Worm (Caenorhabditis elegans) whole organism, L3 larva: ENCODE data around the gene Y38H6C.8.
A peak's percentile ranks its signal among the peaks of the same experiment; 100 is the strongest.
"Not testable (repeated sequence)": the region's sequence is repeated elsewhere in the genome, so short reads cannot be mapped to it uniquely, and the experiment has no call there.

Experiments
- R02D3.7 ChIP-seq: fragments of 150-350 bp; optimal IDR thresholded peaks from 2 replicates; lab custom pipeline; 2014; ENCODE audit warnings: missing biosample characterization, missing genetic modification characterization
- ZK546.5 ChIP-seq: sonication (generic microtip); optimal IDR thresholded peaks from 2 replicates; lab custom pipeline; 2017; ENCODE audit warnings: missing biosample characterization, missing genetic modification characterization
- aly-2 ChIP-seq: fragments of 150-350 bp; optimal IDR thresholded peaks from 2 replicates; lab custom pipeline; 2014; ENCODE audit warnings: missing biosample characterization, missing genetic modification characterization
- ama-1 ChIP-seq: fragments of 150-350 bp; optimal IDR thresholded peaks from 2 replicates; lab custom pipeline; 2018
- ceh-28 ChIP-seq: fragments of 150-350 bp; optimal IDR thresholded peaks from 2 replicates; lab custom pipeline; 2014; ENCODE audit warnings: missing biosample characterization, missing genetic modification reagents, missing genetic modification characterization
- ceh-9 ChIP-seq: sonication (generic microtip); optimal IDR thresholded peaks from 2 replicates; lab custom pipeline; 2018; ENCODE audit warnings: missing biosample characterization, missing genetic modification characterization
- daf-12 ChIP-seq: fragments of 150-350 bp; optimal IDR thresholded peaks from 2 replicates; lab custom pipeline; 2014; ENCODE audit warnings: missing biosample characterization, missing genetic modification reagents, missing genetic modification characterization
- egl-27 ChIP-seq: sonication (generic microtip); optimal IDR thresholded peaks from 4 replicates; lab custom pipeline; 2017; ENCODE audit warnings: missing biosample characterization, missing genetic modification reagents, missing genetic modification characterization
- egl-5 ChIP-seq: fragments of 150-350 bp; optimal IDR thresholded peaks from 2 replicates; lab custom pipeline; 2017; ENCODE audit warnings: missing biosample characterization, missing genetic modification reagents, missing genetic modification characterization, inconsistent platforms
- elt-1 ChIP-seq: fragments of 150-350 bp; optimal IDR thresholded peaks from 2 replicates; lab custom pipeline; 2014; ENCODE audit warnings: missing biosample characterization, missing genetic modification characterization
- fos-1 ChIP-seq: fragments of 150-350 bp; optimal IDR thresholded peaks from 2 replicates; lab custom pipeline; 2014; ENCODE audit warnings: missing biosample characterization, missing genetic modification characterization
- hmg-11 ChIP-seq: sonication (generic microtip); optimal IDR thresholded peaks from 2 replicates; lab custom pipeline; 2016; ENCODE audit warnings: missing genetic modification characterization, missing compliant biosample characterization
- lin-15B ChIP-seq: fragments of 150-350 bp; optimal IDR thresholded peaks from 2 replicates; lab custom pipeline; 2014; ENCODE audit warnings: missing biosample characterization, missing genetic modification characterization
- lin-39 ChIP-seq: fragments of 150-350 bp; optimal IDR thresholded peaks from 2 replicates; lab custom pipeline; 2018; ENCODE audit warnings: missing biosample characterization, missing genetic modification reagents, missing genetic modification characterization
- lsy-12 ChIP-seq: sonication (generic microtip); optimal IDR thresholded peaks from 2 replicates; lab custom pipeline; 2016; ENCODE audit warnings: mild to moderate bottlenecking, missing genetic modification characterization, missing compliant biosample characterization
- nfya-1 ChIP-seq: sonication (generic microtip); optimal IDR thresholded peaks from 2 replicates; lab custom pipeline; 2017; ENCODE audit warnings: missing genetic modification characterization, mild to moderate bottlenecking, missing compliant biosample characterization, antibody characterized with exemption, moderate library complexity; ENCODE audit not compliant: insufficient read depth
- nhr-11 ChIP-seq: fragments of 150-350 bp; optimal IDR thresholded peaks from 2 replicates; lab custom pipeline; 2014; ENCODE audit warnings: missing biosample characterization, missing genetic modification characterization
- nhr-12 ChIP-seq: fragments of 150-350 bp; optimal IDR thresholded peaks from 2 replicates; lab custom pipeline; 2014; ENCODE audit warnings: missing biosample characterization, missing genetic modification characterization
- nhr-23 ChIP-seq: fragments of 150-350 bp; optimal IDR thresholded peaks from 2 replicates; lab custom pipeline; 2014; ENCODE audit warnings: missing biosample characterization, missing genetic modification reagents, missing genetic modification characterization
- nhr-237 ChIP-seq: fragments of 150-350 bp; optimal IDR thresholded peaks from 2 replicates; lab custom pipeline; 2014; ENCODE audit warnings: missing biosample characterization, missing genetic modification characterization
- nhr-25 ChIP-seq: sonication (generic microtip); optimal IDR thresholded peaks from 2 replicates; lab custom pipeline; 2017; ENCODE audit warnings: missing biosample characterization, missing genetic modification characterization
- nhr-28 ChIP-seq: fragments of 150-350 bp; optimal IDR thresholded peaks from 2 replicates; lab custom pipeline; 2014; ENCODE audit warnings: missing biosample characterization, missing genetic modification characterization
- nhr-67 ChIP-seq: fragments of 150-350 bp; optimal IDR thresholded peaks from 2 replicates; lab custom pipeline; 2014; ENCODE audit warnings: missing biosample characterization, missing genetic modification characterization
- nhr-76 ChIP-seq: fragments of 150-350 bp; sonication (generic microtip); optimal IDR thresholded peaks from 5 replicates; lab custom pipeline; 2014; ENCODE audit warnings: missing biosample characterization, missing genetic modification characterization
- nhr-77 ChIP-seq: fragments of 150-350 bp; optimal IDR thresholded peaks from 2 replicates; lab custom pipeline; 2014; ENCODE audit warnings: missing biosample characterization, missing genetic modification characterization
- pha-4 ChIP-seq: fragments of 150-350 bp; optimal IDR thresholded peaks from 2 replicates; lab custom pipeline; 2014; ENCODE audit warnings: missing biosample characterization, missing genetic modification reagents, missing genetic modification characterization
- pqm-1 ChIP-seq: fragments of 150-350 bp; optimal IDR thresholded peaks from 2 replicates; lab custom pipeline; 2017; ENCODE audit warnings: missing biosample characterization, missing genetic modification characterization, inconsistent platforms
- skn-1 ChIP-seq: fragments of 150-350 bp; optimal IDR thresholded peaks from 2 replicates; lab custom pipeline; 2014; ENCODE audit warnings: missing biosample characterization, missing genetic modification characterization
- snpc-4 ChIP-seq: fragments of 150-350 bp; optimal IDR thresholded peaks from 2 replicates; lab custom pipeline; 2014; ENCODE audit warnings: missing biosample characterization, missing genetic modification characterization
- tbx-2 ChIP-seq: sonication (generic microtip); optimal IDR thresholded peaks from 2 replicates; lab custom pipeline; 2016; ENCODE audit warnings: mild to moderate bottlenecking, missing genetic modification characterization, missing compliant biosample characterization
- unc-39 ChIP-seq: sonication (generic microtip); optimal IDR thresholded peaks from 4 replicates; lab custom pipeline; 2017; ENCODE audit warnings: missing biosample characterization, missing genetic modification characterization
- unc-62 ChIP-seq: fragments of 150-350 bp; sonication (generic microtip); optimal IDR thresholded peaks from 4 replicates; lab custom pipeline; 2014; ENCODE audit warnings: missing biosample characterization, missing genetic modification reagents, missing genetic modification characterization
- zag-1 ChIP-seq: fragments of 150-350 bp; optimal IDR thresholded peaks from 2 replicates; lab custom pipeline; 2014; ENCODE audit warnings: missing biosample characterization, missing genetic modification characterization
- ztf-11 ChIP-seq: fragments of 150-350 bp; optimal IDR thresholded peaks from 2 replicates; lab custom pipeline; 2014; ENCODE audit warnings: missing biosample characterization, missing genetic modification characterization

Gene Y38H6C.8

DNA sequence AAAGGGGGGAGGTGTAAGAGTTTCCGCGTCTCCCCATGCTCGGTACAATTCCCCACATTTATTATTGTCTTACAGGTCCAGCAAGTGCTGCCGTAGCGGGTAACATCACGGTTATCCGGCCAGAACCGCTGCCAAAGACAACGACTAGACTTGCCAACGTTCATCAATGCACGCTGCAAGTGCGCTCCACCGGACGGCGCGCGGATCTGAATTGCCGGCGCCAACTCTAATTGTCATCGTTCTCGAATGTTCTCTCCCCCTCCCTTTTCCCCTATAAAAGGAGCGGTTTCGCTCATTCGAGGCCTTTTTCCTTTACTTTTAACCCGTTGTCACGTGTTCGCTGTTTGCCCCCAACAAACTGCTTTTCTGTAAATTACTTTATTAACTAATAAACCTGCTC, at the start of gene Y38H6C.8:
Gene Y38H6C.8, plus strand, starts transcription at position 301 of the 400 bp plus-strand sequence.
- not testable (repeated sequence) for TF ChIP-seq nhr-77 (tag; lab: Kevin White, UChicago); ztf-11; nhr-28

DNA sequence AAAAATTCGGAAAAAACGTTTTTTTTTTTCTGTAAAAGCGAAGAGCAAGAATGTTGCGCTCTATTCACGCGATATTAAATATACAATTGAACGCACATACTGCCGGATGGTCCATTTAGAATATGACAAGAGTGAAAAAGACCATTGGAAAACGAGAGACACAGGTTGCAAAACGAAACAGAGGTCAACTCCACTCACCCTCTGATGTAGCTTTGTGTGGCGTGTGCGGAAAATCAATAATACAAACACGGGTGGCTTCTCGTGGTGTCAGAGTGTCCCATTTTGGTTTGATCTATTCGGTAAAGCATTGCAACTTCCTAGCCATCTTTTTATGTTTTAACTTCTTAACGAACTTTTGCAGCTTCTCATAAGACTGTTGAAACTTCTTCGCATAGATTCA, 49.0 kb upstream of the Y38H6C.8 start:
- TF ChIP-seq nhr-11: no peak
- no peak for TF ChIP-seq elt-1 (tag; lab: Kevin White, UChicago)
- no peak for TF ChIP-seq pqm-1 (tag; lab: Kevin White, UChicago)
- TF ChIP-seq egl-27 (tag; lab: Kevin White, UChicago): no peak
- no peak for TF ChIP-seq hmg-11
- no peak for TF ChIP-seq zag-1 (tag; lab: Kevin White, UChicago)

DNA sequence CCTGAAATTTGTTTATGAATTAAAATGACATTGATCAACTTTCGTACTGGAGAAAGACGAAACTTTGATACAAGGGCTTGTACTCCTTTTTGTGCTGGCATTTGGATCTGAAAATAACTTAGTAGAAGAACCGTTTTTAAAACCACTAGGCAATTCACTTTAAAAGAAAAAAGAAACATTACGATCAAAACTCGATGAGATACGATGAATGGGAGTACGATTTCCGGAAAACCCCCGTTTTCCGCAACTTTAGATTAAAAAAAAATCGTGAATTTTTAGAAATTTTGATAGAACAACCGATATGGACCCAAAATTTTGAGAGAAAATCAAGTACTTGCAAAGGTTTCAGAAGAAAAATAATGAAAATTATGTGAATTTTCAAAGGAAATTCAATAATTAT, 43.4 kb upstream of the Y38H6C.8 start, which contains the start of gene B0250.8:
Gene B0250.8, minus strand, starts transcription at position 101 of the 400 bp plus-strand sequence.
- no peak for TF ChIP-seq ztf-11
- no peak for TF ChIP-seq aly-2 (tag; lab: Kevin White, UChicago)
- no peak for TF ChIP-seq ceh-9 (tag; lab: Kevin White, UChicago)
- TF ChIP-seq ceh-28 (tag; lab: Kevin White, UChicago): no peak

DNA sequence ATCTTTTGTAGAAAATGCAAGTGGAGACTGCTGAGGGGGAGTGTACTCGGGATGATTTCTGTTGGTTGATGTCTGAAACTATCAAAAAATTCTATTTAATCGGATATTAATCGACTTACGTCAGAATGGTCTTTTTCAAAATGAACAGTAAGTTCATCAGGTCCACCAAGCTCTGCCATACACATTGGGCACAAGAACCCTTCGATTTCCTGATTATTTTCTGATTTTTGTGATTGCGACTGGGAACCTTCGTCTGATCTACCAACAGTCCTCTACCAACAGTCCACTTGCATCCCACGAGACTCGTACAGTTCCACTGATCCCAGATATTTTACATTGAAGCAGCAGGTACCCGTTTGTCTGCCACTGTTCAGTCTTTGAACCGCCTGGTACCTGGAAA, 38.7 kb upstream of the Y38H6C.8 start:
- TF ChIP-seq nhr-25 (tag; lab: Kevin White, UChicago): no peak
- no peak for TF ChIP-seq ceh-28 (tag; lab: Kevin White, UChicago)
- no peak for TF ChIP-seq nhr-67 (tag; lab: Kevin White, UChicago)
- TF ChIP-seq nhr-76 (tag; lab: Kevin White, UChicago): no peak
- TF ChIP-seq nfya-1 (tag; lab: Kevin White, UChicago): no peak
- TF ChIP-seq egl-27 (tag; lab: Kevin White, UChicago): no peak
- TF ChIP-seq snpc-4 (tag; lab: Kevin White, UChicago): no peak
- no peak for TF ChIP-seq ZK546.5 (tag; lab: Kevin White, UChicago)
- no peak for TF ChIP-seq lsy-12 (tag; lab: Kevin White, UChicago)

DNA sequence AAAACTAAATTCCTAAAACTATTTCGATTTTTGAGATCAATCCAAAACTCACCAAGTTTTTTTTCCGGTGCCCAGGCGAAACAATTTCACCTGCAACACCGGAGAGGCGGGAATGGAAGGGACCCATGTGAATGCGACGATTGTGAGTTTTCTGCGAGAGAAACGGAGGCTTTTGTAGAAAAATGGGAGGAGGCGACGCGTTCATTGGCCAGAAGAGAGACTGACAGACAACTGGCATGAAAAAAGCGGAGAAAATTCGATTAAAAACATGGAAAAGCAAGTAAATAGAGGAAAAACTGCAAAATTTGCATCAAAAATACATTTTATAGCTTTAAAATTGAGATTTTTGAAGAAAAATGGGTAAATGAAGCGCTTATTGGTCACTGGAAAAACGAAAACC, 37.9 kb upstream of the Y38H6C.8 start, which contains the start of gene B0250.7:
Gene B0250.7, minus strand, starts transcription at position 232 of the 400 bp plus-strand sequence.
- TF ChIP-seq daf-12 (tag; lab: Kevin White, UChicago) (no peak), nfya-1 (tag; lab: Kevin White, UChicago) (peak; percentile 97)

DNA sequence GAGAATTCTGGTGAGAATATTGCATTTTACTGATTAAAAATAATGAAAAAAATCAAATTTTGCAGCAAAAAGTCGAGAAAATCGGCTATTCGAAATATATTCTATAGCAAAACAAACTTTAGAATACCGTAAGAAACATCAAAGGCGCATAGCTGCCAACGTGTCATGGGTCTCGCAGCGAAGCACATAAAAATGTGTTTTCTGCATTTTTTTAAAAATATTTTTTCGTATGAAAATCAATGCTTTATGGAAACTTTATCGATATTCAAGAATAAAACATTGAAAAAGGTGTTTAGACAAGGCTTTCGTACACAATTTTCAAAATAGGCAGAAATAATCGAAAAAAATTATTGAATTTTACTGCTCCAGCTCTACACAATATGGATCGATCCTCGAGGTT, 37.2 kb upstream of the Y38H6C.8 start:
- TF ChIP-seq tbx-2 (tag; lab: Kevin White, UChicago): no peak
- TF ChIP-seq zag-1 (tag; lab: Kevin White, UChicago): no peak
- no peak for TF ChIP-seq unc-39
- TF ChIP-seq nhr-23 (tag; lab: Kevin White, UChicago): no peak
- TF ChIP-seq snpc-4 (tag; lab: Kevin White, UChicago): no peak
- no peak for TF ChIP-seq nhr-67 (tag; lab: Kevin White, UChicago)
- no peak for TF ChIP-seq fos-1 (tag; lab: Kevin White, UChicago)
- no peak for TF ChIP-seq nhr-237 (tag; lab: Kevin White, UChicago)
- TF ChIP-seq ztf-11: no peak
- no peak for TF ChIP-seq lin-39 (tag; lab: Kevin White, UChicago)
- TF ChIP-seq ceh-9 (tag; lab: Kevin White, UChicago): no peak
- TF ChIP-seq skn-1 (tag; lab: Kevin White, UChicago): no peak
- no peak for TF ChIP-seq unc-62 (GFP tag; lab: Kevin White, UChicago)
- TF ChIP-seq nhr-12 (tag; lab: Kevin White, UChicago): no peak
- no peak for TF ChIP-seq pha-4 (tag; lab: Kevin White, UChicago)
- no peak for TF ChIP-seq egl-5
- no peak for TF ChIP-seq ZK546.5 (tag; lab: Kevin White, UChicago)

DNA sequence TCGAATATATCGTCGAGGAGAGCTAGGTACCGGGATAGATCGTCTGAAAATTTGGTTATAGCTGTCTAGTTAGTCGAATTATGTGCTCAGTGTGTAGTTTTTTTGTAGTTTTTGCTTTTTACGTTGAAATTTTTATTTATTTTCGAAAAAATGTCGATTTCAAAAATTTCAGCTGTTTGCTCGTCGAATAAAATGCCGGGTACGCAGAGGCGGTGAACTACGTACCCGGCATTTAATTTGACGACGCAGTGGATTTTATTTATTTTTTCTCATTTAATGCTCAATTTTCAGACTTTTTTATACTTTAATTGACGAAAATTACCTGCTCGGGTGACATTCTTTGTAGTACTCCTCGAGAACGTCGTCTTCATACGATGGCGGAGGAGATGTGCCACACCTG, 36.8 kb upstream of the Y38H6C.8 start:
- peak; percentile 0 for TF ChIP-seq pha-4 (tag; lab: Kevin White, UChicago)
- TF ChIP-seq R02D3.7 (tag; lab: Kevin White, UChicago): peak; percentile 20
- peak; percentile 34 for TF ChIP-seq lin-15B (tag; lab: Kevin White, UChicago)
- peak; percentile 46 for TF ChIP-seq nfya-1 (tag; lab: Kevin White, UChicago)
- TF ChIP-seq tbx-2 (tag; lab: Kevin White, UChicago): no peak
- no peak for TF ChIP-seq nhr-25 (tag; lab: Kevin White, UChicago)
- TF ChIP-seq ama-1: no peak
- peak; percentile 41 for TF ChIP-seq hmg-11
- peak; percentile 17 for TF ChIP-seq nhr-23 (tag; lab: Kevin White, UChicago)
